Fruit fly (Drosophila melanogaster): ENCODE results near the gene CG13693.

Gene CG13693

dm6 chr2L:249048-249825, 16.9 kb downstream of the CG13693 start (continued):
- TF ChIP-seq CG18619 (GFP tag; optimal IDR thresholded peaks at IDR 0.05) (no peak), Six4 (GFP tag; optimal IDR thresholded peaks at IDR 0.05) (no peak), twi (tag; optimal IDR thresholded peaks at IDR 0.05) (no peak), Hsf (GFP tag; optimal IDR thresholded peaks at IDR 0.05) (no peak), B-H1 (GFP tag; IDR thresholded peaks at IDR 0.05) (no peak), CG10431 (GFP tag; optimal IDR thresholded peaks at IDR 0.05) (no peak), CkIIα-i1 (GFP tag; IDR thresholded peaks at IDR 0.05) (no peak), Elba2 (GFP tag; optimal IDR thresholded peaks at IDR 0.05) (no peak), tgo (GFP tag; IDR thresholded peaks at IDR 0.05) (no peak), abd-A (tag; optimal IDR thresholded peaks at IDR 0.05) (peak; percentile 67), gfzf (GFP tag; optimal IDR thresholded peaks at IDR 0.05) (no peak), z (GFP tag; IDR thresholded peaks at IDR 0.05) (peak; percentile 73; the same call in 2 of the 3 replicates), Xrp1 (GFP tag; IDR thresholded peaks at IDR 0.05) (peak; percentile 32; the same call in 1 of the 2 replicates), Nf-YB (GFP tag; optimal IDR thresholded peaks at IDR 0.05) (peak; percentile 42), ttk (GFP tag; IDR thresholded peaks at IDR 0.05) (no peak), Sin3A (optimal IDR thresholded peaks at IDR 0.05) (no peak), Stat92E (GFP tag; optimal IDR thresholded peaks at IDR 0.05) (peak in 1 of 3 experiments; percentile 15), dmrt99B (tag; optimal IDR thresholded peaks at IDR 0.05) (peak; percentile 13), CG11093 (GFP tag; IDR thresholded peaks at IDR 0.05) (no peak), CG33213 (GFP tag; optimal IDR thresholded peaks at IDR 0.05) (no peak), ro (GFP tag; IDR thresholded peaks at IDR 0.05) (no peak), sim (GFP tag; IDR thresholded peaks at IDR 0.05) (no peak), tio (GFP tag; optimal IDR thresholded peaks at IDR 0.05) (peak; percentile 13), scrt (GFP tag; optimal IDR thresholded peaks at IDR 0.05) (peak; percentile 39), CG17385 (GFP tag; optimal IDR thresholded peaks at IDR 0.05) (peak; percentile 97), psq (GFP tag; optimal IDR thresholded peaks at IDR 0.05) (peak; percentile 47), lmd (GFP tag; IDR thresholded peaks at IDR 0.05) (no peak), Awh (GFP tag; IDR thresholded peaks at IDR 0.05) (no peak), p53 (GFP tag; optimal IDR thresholded peaks at IDR 0.05) (no peak), ap (GFP tag; IDR thresholded peaks at IDR 0.05) (no peak), HmgD (GFP tag; optimal IDR thresholded peaks at IDR 0.05) (peak; percentile 21), CrebB (tag; optimal IDR thresholded peaks at IDR 0.05) (no peak), Dp (GFP tag; optimal IDR thresholded peaks at IDR 0.05) (no peak), sr (GFP tag; IDR thresholded peaks at IDR 0.05) (no peak), dpn (GFP tag; optimal IDR thresholded peaks at IDR 0.05) (no peak), BEAF-32 (GFP tag; optimal IDR thresholded peaks at IDR 0.05) (no peak), CG15601 (tag; optimal IDR thresholded peaks at IDR 0.05) (peak; percentile 0), CG11723 (GFP tag; optimal IDR thresholded peaks at IDR 0.05) (no peak), dan (GFP tag; IDR thresholded peaks at IDR 0.05) (no peak), slp2 (GFP tag; optimal IDR thresholded peaks at IDR 0.05) (no peak), ash1 (GFP tag; optimal IDR thresholded peaks at IDR 0.05) (no peak), Ravus (GFP tag; IDR thresholded peaks at IDR 0.05) (no peak), zen (tag; optimal IDR thresholded peaks at IDR 0.05) (no peak), tx (GFP tag; optimal IDR thresholded peaks at IDR 0.05) (no peak), CG4404 (GFP tag; IDR thresholded peaks at IDR 0.05) (no peak), CG18262 (tag; optimal IDR thresholded peaks at IDR 0.05) (peak; percentile 31), so (GFP tag; IDR thresholded peaks at IDR 0.05) (no peak), CG15514 (GFP tag; optimal IDR thresholded peaks at IDR 0.05) (peak; percentile 7), CG4424 (GFP tag; optimal IDR thresholded peaks at IDR 0.05) (peak; percentile 10), Gug (GFP tag; IDR thresholded peaks at IDR 0.05) (0 out of 4 replicates have a peak, but pooled peaks have one; percentile 19), tap (tag; optimal IDR thresholded peaks at IDR 0.05) (no peak)

Data from whole organism, embryonic.